Fruit fly (Drosophila melanogaster) whole organism, embryonic: ENCODE results near the gene CG17224.

Experiments
- CG10209 ChIP-seq: fragments of 200-800 bp; sonication (Bioruptor generic); optimal IDR thresholded peaks from 3 replicates; lab custom pipeline; 2017; ENCODE audit warnings: missing biosample characterization, mild to moderate bottlenecking, missing genetic modification characterization, missing genetic modification reagents
- CG1024 ChIP-seq: fragments of 200-800 bp; sonication (Bioruptor generic); IDR thresholded peaks from 2 replicates; pipeline ENCODE4 v1.3.6; 2022; ENCODE audit warnings: missing biosample characterization, missing genetic modification characterization
- CG10274 ChIP-seq: fragments of 200-800 bp; sonication (Bioruptor generic); optimal IDR thresholded peaks from 3 replicates; lab custom pipeline; 2017; ENCODE audit warnings: missing biosample characterization, mild to moderate bottlenecking, missing genetic modification characterization
- CG10321 ChIP-seq: fragments of 200-800 bp; sonication (Bioruptor generic); IDR thresholded peaks from 2 replicates; pipeline ENCODE4 v1.3.6; 2022; ENCODE audit warnings: missing biosample characterization, missing genetic modification characterization
- CG10565 ChIP-seq: fragments of 200-800 bp; sonication (Bioruptor generic); optimal IDR thresholded peaks from 3 replicates; lab custom pipeline; 2016; ENCODE audit warnings: missing biosample characterization, mild to moderate bottlenecking, missing genetic modification characterization
- CG11504 ChIP-seq: fragments of 200-800 bp; sonication (Bioruptor generic); optimal IDR thresholded peaks from 3 replicates; lab custom pipeline; 2019; ENCODE audit warnings: missing biosample characterization, mild to moderate bottlenecking, missing genetic modification characterization, moderate library complexity
- CG13424 ChIP-seq: fragments of 200-800 bp; sonication (Bioruptor generic); optimal IDR thresholded peaks from 2 replicates; lab custom pipeline; 2019; ENCODE audit warnings: missing biosample characterization, mild to moderate bottlenecking, missing genetic modification characterization, moderate library complexity
- CG14050 ChIP-seq: fragments of 200-800 bp; sonication (Bioruptor generic); IDR thresholded peaks from 3 replicates; pipeline ENCODE4 v1.3.6; 2022; ENCODE audit warnings: missing biosample characterization, missing genetic modification characterization
- CG1647 ChIP-seq: fragments of 200-800 bp; sonication (Bioruptor generic); optimal IDR thresholded peaks from 3 replicates; lab custom pipeline; 2016; ENCODE audit warnings: missing biosample characterization, missing genetic modification characterization
- CG16863 ChIP-seq: fragments of 200-800 bp; sonication (Bioruptor generic); optimal IDR thresholded peaks from 3 replicates; lab custom pipeline; 2016; ENCODE audit warnings: missing biosample characterization, missing genetic modification characterization
- CG17568 ChIP-seq: fragments of 200-800 bp; sonication (Bioruptor generic); optimal IDR thresholded peaks from 2 replicates; lab custom pipeline; 2018; ENCODE audit warnings: missing biosample characterization, mild to moderate bottlenecking, missing genetic modification characterization, moderate library complexity
- CG18262 ChIP-seq: fragments of 200-800 bp; optimal IDR thresholded peaks from 3 replicates; lab custom pipeline; 2019; ENCODE audit warnings: missing biosample characterization, mild to moderate bottlenecking, missing genetic modification characterization, moderate library complexity
- CG18599 ChIP-seq: fragments of 200-800 bp; sonication (Bioruptor generic); optimal IDR thresholded peaks from 3 replicates; lab custom pipeline; 2017; ENCODE audit warnings: missing biosample characterization, missing genetic modification characterization, mild to moderate bottlenecking, moderate library complexity, missing genetic modification reagents
- CG31388 ChIP-seq: fragments of 200-800 bp; sonication (Bioruptor generic); optimal IDR thresholded peaks from 2 replicates; lab custom pipeline; 2016; ENCODE audit warnings: missing biosample characterization, missing genetic modification characterization
- CG32772 ChIP-seq: fragments of 200-800 bp; sonication (Bioruptor generic); IDR thresholded peaks from 2 replicates; pipeline ENCODE4 v1.3.6; 2022; ENCODE audit warnings: missing biosample characterization, missing genetic modification characterization
- CG3726 ChIP-seq: fragments of 200-800 bp; sonication (Bioruptor generic); IDR thresholded peaks from 3 replicates; pipeline ENCODE4, ENCODE4 v1.3.6; 2022; ENCODE audit warnings: missing biosample characterization, missing genetic modification characterization
- CG5245 ChIP-seq: fragments of 200-800 bp; sonication (Bioruptor generic); optimal IDR thresholded peaks from 3 replicates; lab custom pipeline; 2016; ENCODE audit warnings: missing biosample characterization, missing genetic modification characterization
- CG6654 ChIP-seq: fragments of 200-800 bp; sonication (Bioruptor generic); optimal IDR thresholded peaks from 2 replicates; lab custom pipeline; 2017; ENCODE audit warnings: missing biosample characterization, mild to moderate bottlenecking, missing genetic modification characterization
- CG7372 ChIP-seq: fragments of 200-800 bp; sonication (Bioruptor generic); IDR thresholded peaks from 2 replicates; pipeline ENCODE4 v1.3.6; 2022; ENCODE audit warnings: missing biosample characterization, missing genetic modification characterization
- CG8089 ChIP-seq: fragments of 200-800 bp; sonication (Bioruptor generic); optimal IDR thresholded peaks from 3 replicates; lab custom pipeline; 2016; ENCODE audit warnings: missing biosample characterization, missing genetic modification characterization
- Camta ChIP-seq: fragments of 200-800 bp; sonication (Bioruptor generic); optimal IDR thresholded peaks from 2 replicates; lab custom pipeline; 2016; ENCODE audit warnings: missing biosample characterization, missing genetic modification characterization
- CrebB ChIP-seq: fragments of 200-800 bp; sonication (Bioruptor generic); optimal IDR thresholded peaks from 3 replicates; lab custom pipeline; 2018; ENCODE audit warnings: missing biosample characterization, mild to moderate bottlenecking, missing genetic modification characterization
- Dfd ChIP-seq, 2 experiments: fragments of >200 bp; optimal IDR thresholded peaks; 2 replicates each; lab custom pipeline; 2017; ENCODE audit warnings: missing biosample characterization in 2 of 2, missing genetic modification characterization in 2 of 2
- Fer1 ChIP-seq: fragments of 200-800 bp; sonication (Bioruptor generic); optimal IDR thresholded peaks from 2 replicates; lab custom pipeline; 2017; ENCODE audit warnings: missing biosample characterization, mild to moderate bottlenecking, missing genetic modification characterization
- Fer2 ChIP-seq: fragments of 200-800 bp; sonication (Bioruptor generic); optimal IDR thresholded peaks from 2 replicates; lab custom pipeline; 2018; ENCODE audit warnings: missing biosample characterization, mild to moderate bottlenecking, missing genetic modification characterization, moderate library complexity
- MBD-R2 ChIP-seq: fragments of 200-800 bp; sonication (Bioruptor generic); IDR thresholded peaks from 2 replicates; pipeline ENCODE4 v1.3.6; 2022; ENCODE audit warnings: missing biosample characterization, missing genetic modification characterization
- NC2α ChIP-seq: fragments of 200-800 bp; sonication (Bioruptor generic); optimal IDR thresholded peaks from 2 replicates; lab custom pipeline; 2016; ENCODE audit warnings: missing biosample characterization, missing genetic modification characterization
- Sox102F ChIP-seq: fragments of 200-800 bp; sonication (Bioruptor generic); optimal IDR thresholded peaks from 2 replicates; lab custom pipeline; 2018; ENCODE audit warnings: missing biosample characterization, mild to moderate bottlenecking, missing genetic modification characterization, moderate library complexity
- Xbp1 ChIP-seq: fragments of 200-800 bp; sonication (Bioruptor generic); optimal IDR thresholded peaks from 3 replicates; lab custom pipeline; 2016; ENCODE audit warnings: missing biosample characterization, mild to moderate bottlenecking, missing genetic modification characterization
- amos ChIP-seq: fragments of 200-800 bp; sonication (Bioruptor generic); IDR thresholded peaks from 2 replicates; pipeline ENCODE4 v1.3.6; 2022; ENCODE audit warnings: missing biosample characterization, missing genetic modification characterization; ENCODE audit not compliant: partially characterized antibody
- ase ChIP-seq: fragments of 200-800 bp; sonication (Bioruptor generic); IDR thresholded peaks from 3 replicates; pipeline ENCODE4 v1.3.6; 2022; ENCODE audit warnings: missing biosample characterization, missing genetic modification characterization
- cas ChIP-seq: fragments of 200-800 bp; sonication (Bioruptor generic); IDR thresholded peaks from 2 replicates; pipeline ENCODE4 v1.3.6; 2022; ENCODE audit warnings: missing biosample characterization, missing genetic modification characterization
- corto ChIP-seq: fragments of 200-800 bp; sonication (Bioruptor generic); optimal IDR thresholded peaks from 2 replicates; lab custom pipeline; 2016; ENCODE audit warnings: missing biosample characterization, mild to moderate bottlenecking, missing genetic modification characterization, moderate library complexity
- dan ChIP-seq: fragments of 200-800 bp; sonication (Bioruptor generic); IDR thresholded peaks from 2 replicates; pipeline ENCODE4 v1.3.6; 2022; ENCODE audit warnings: missing biosample characterization, missing genetic modification characterization
- emc ChIP-seq: fragments of 200-800 bp; sonication (Bioruptor generic); optimal IDR thresholded peaks from 2 replicates; lab custom pipeline; 2016; ENCODE audit warnings: missing biosample characterization, missing genetic modification characterization
- eyg ChIP-seq: fragments of 200-800 bp; sonication (Bioruptor generic); optimal IDR thresholded peaks from 3 replicates; lab custom pipeline; 2016; ENCODE audit warnings: missing biosample characterization, missing genetic modification characterization
- ftz-f1 ChIP-seq: fragments of 200-800 bp; sonication (Bioruptor generic); optimal IDR thresholded peaks from 2 replicates; lab custom pipeline; 2016; ENCODE audit warnings: missing biosample characterization, missing genetic modification characterization
- fu2 ChIP-seq: fragments of 200-800 bp; sonication (Bioruptor generic); optimal IDR thresholded peaks from 2 replicates; lab custom pipeline; 2016; ENCODE audit warnings: missing biosample characterization, missing genetic modification characterization
- gem ChIP-seq: fragments of 200-800 bp; sonication (Bioruptor generic); optimal IDR thresholded peaks from 2 replicates; lab custom pipeline; 2019; ENCODE audit warnings: missing biosample characterization, mild to moderate bottlenecking, missing genetic modification characterization, moderate library complexity
- grau ChIP-seq: fragments of 200-800 bp; optimal IDR thresholded peaks from 3 replicates; lab custom pipeline; 2019; ENCODE audit warnings: missing biosample characterization, mild to moderate bottlenecking, missing genetic modification characterization, moderate library complexity
- grn ChIP-seq: fragments of 200-800 bp; sonication (Bioruptor generic); optimal IDR thresholded peaks from 3 replicates; lab custom pipeline; 2017; ENCODE audit warnings: missing biosample characterization, missing genetic modification characterization
- kay ChIP-seq: fragments of 200-800 bp; sonication (Bioruptor generic); optimal IDR thresholded peaks from 2 replicates; lab custom pipeline; 2016; ENCODE audit warnings: missing biosample characterization, missing genetic modification characterization
- luna ChIP-seq: fragments of 200-800 bp; sonication (Bioruptor generic); optimal IDR thresholded peaks from 2 replicates; lab custom pipeline; 2016; ENCODE audit warnings: missing biosample characterization, missing genetic modification characterization
- maf-S ChIP-seq: fragments of 200-800 bp; sonication (Bioruptor generic); optimal IDR thresholded peaks from 2 replicates; lab custom pipeline; 2016; ENCODE audit warnings: missing biosample characterization, missing genetic modification characterization
- nau ChIP-seq: fragments of 200-800 bp; sonication (Bioruptor generic); optimal IDR thresholded peaks from 3 replicates; lab custom pipeline; 2017; ENCODE audit warnings: missing biosample characterization, mild to moderate bottlenecking, missing genetic modification characterization, missing genetic modification reagents
- pb ChIP-seq: fragments of 200-800 bp; sonication (Bioruptor generic); optimal IDR thresholded peaks from 3 replicates; lab custom pipeline; 2016; ENCODE audit warnings: missing biosample characterization, missing genetic modification characterization
- ranshi ChIP-seq: fragments of 200-800 bp; sonication (Bioruptor generic); IDR thresholded peaks from 2 replicates; pipeline ENCODE4 v1.3.6; 2022; ENCODE audit warnings: missing biosample characterization, missing genetic modification characterization
- sc ChIP-seq, 3 experiments: fragments of >200 bp in 2 of 3; fragments of 200-800 bp in 1 of 3; sonication (Bioruptor generic) in 1 of 3; optimal IDR thresholded peaks; 2 replicates in 2 of 3; 3 replicates in 1 of 3; lab custom pipeline; 2017; ENCODE audit warnings: mild to moderate bottlenecking in 1 of 3, missing biosample characterization in 1 of 3, missing genetic modification characterization in 1 of 3, missing genetic modification reagents in 1 of 3
- tin ChIP-seq: fragments of 200-800 bp; sonication (Bioruptor generic); optimal IDR thresholded peaks from 3 replicates; lab custom pipeline; 2016; ENCODE audit warnings: missing biosample characterization, missing genetic modification characterization
- vvl ChIP-seq: fragments of 200-800 bp; sonication (Bioruptor generic); IDR thresholded peaks from 2 replicates; pipeline ENCODE4 v1.3.6; 2022; ENCODE audit warnings: missing biosample characterization, missing genetic modification characterization

CG17224 gene

dm6 chr2L:3041918-3042615 is 24.0 kb upstream of the CG17224 start, which contains the start of gene CG17261 (continued):
- TF ChIP-seq cas (GFP tag; lab: Robert Waterston, UW): no peak
- TF ChIP-seq CG14050 (GFP tag; lab: Robert Waterston, UW): no peak
- TF ChIP-seq ranshi (GFP tag; lab: Robert Waterston, UW): 0 out of 2 replicates have a peak, but pooled peaks have one; percentile 5
- TF ChIP-seq CG16863 (GFP tag; lab: Kevin White, UChicago): no peak
- no peak for TF ChIP-seq CG1024 (GFP tag; lab: Robert Waterston, UW)
- TF ChIP-seq Camta: no peak
- peak; percentile 22 for TF ChIP-seq kay (GFP tag; lab: Kevin White, UChicago)
- TF ChIP-seq CG13424 (tag; lab: Kevin White, UChicago): peak; percentile 4
- TF ChIP-seq CrebB: no peak
- TF ChIP-seq CG10565 (GFP tag; lab: Kevin White, UChicago): no peak
- TF ChIP-seq CG31388 (GFP tag; lab: Kevin White, UChicago): no peak
- no peak for TF ChIP-seq CG3726 (GFP tag; lab: Robert Waterston, UW)
- TF ChIP-seq emc: peak; percentile 4
- TF ChIP-seq NC2α (GFP tag; lab: Kevin White, UChicago): no peak
- no peak for TF ChIP-seq CG5245
- TF ChIP-seq MBD-R2 (GFP tag; lab: Robert Waterston, UW): no peak
- TF ChIP-seq CG18262 (tag; lab: Kevin White, UChicago): peak; percentile 4
- peak; percentile 21 for TF ChIP-seq Sox102F (GFP tag; lab: Kevin White, UChicago)
- TF ChIP-seq CG18599 (GFP tag; lab: Kevin White, UChicago): peak; percentile 84
- TF ChIP-seq maf-S: no peak
- no peak for TF ChIP-seq CG10274 (GFP tag; lab: Kevin White, UChicago)
- no peak; the same call in 1 of the 2 replicates for TF ChIP-seq amos (GFP tag; lab: Robert Waterston, UW)
- no peak for TF ChIP-seq dan (GFP tag; lab: Robert Waterston, UW)
- TF ChIP-seq eyg (GFP tag; lab: Kevin White, UChicago): no peak
- peak; percentile 87 for TF ChIP-seq ftz-f1 (GFP tag; lab: Kevin White, UChicago)
- TF ChIP-seq luna (GFP tag; lab: Kevin White, UChicago): no peak
- no peak for TF ChIP-seq Dfd (GFP tag; optimal IDR thresholded peaks at IDR 0.05; lab: Kevin White, UChicago)
- peak; percentile 52 for TF ChIP-seq gem
- TF ChIP-seq nau (GFP tag; lab: Kevin White, UChicago): no peak
- no peak for TF ChIP-seq CG1647
- peak; percentile 68 for TF ChIP-seq grn
- TF ChIP-seq CG10209 (GFP tag; lab: Kevin White, UChicago): peak; percentile 12
- no peak for TF ChIP-seq CG10321 (GFP tag; lab: Robert Waterston, UW)
- no peak for TF ChIP-seq sc (optimal IDR thresholded peaks at IDR 0.05; lab: Kevin White, UChicago)
- no peak for TF ChIP-seq sc (GFP tag; optimal IDR thresholded peaks at IDR 0.05; lab: Kevin White, UChicago)
- TF ChIP-seq CG6654 (GFP tag; lab: Kevin White, UChicago): no peak
- peak; percentile 30; the same call in 1 of the 2 replicates for TF ChIP-seq vvl (GFP tag; lab: Robert Waterston, UW)
- TF ChIP-seq Xbp1: peak; percentile 33
- no peak for TF ChIP-seq corto (GFP tag; lab: Kevin White, UChicago)
- TF ChIP-seq CG11504: peak; percentile 38
- no peak for TF ChIP-seq CG8089 (GFP tag; lab: Kevin White, UChicago)
- peak; percentile 49 for TF ChIP-seq grau (tag; lab: Kevin White, UChicago)
- TF ChIP-seq CG7372 (GFP tag; lab: Robert Waterston, UW): no peak
- TF ChIP-seq Fer2 (tag; lab: Kevin White, UChicago): no peak
- TF ChIP-seq fu2: no peak
- peak; percentile 37 for TF ChIP-seq tin (GFP tag; lab: Kevin White, UChicago)
- TF ChIP-seq Fer1 (GFP tag; lab: Kevin White, UChicago): peak; percentile 68
- TF ChIP-seq ase (GFP tag; lab: Robert Waterston, UW): no peak
- TF ChIP-seq CG32772 (GFP tag; lab: Robert Waterston, UW): no peak
- no peak for TF ChIP-seq pb (GFP tag; lab: Kevin White, UChicago)
- TF ChIP-seq CG17568 (GFP tag; lab: Kevin White, UChicago): peak; percentile 4
